Fruit fly (Drosophila melanogaster): ENCODE data around the gene CG15482.

DNA sequence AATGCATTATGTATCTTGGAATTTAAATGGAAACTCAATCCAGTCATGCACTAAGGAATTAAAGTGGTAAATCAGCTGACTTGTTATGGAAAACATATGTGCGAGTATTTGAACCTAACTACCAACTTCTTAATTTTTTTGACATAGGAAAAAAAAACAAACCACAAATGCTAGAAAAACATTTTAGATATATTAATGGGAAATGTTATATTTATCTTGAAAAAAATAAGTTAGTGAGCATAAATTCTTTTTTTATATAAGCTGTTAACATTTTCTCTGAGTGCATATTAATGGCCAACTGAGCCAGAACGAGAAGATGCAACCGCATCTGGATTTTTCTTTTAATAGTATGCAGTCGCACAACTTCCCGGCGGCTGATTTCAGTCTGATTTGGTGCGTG, 39.6 kb upstream of the CG15482 start:
- TF ChIP-seq Hmx (GFP tag; optimal IDR thresholded peaks at IDR 0.05) (no peak), psq (GFP tag; optimal IDR thresholded peaks at IDR 0.05) (no peak)

Measured in whole organism, embryonic.